Worm (Caenorhabditis elegans) whole organism, L4/young adult: ENCODE results near the gene irld-55.

Experiments
- W03F9.2 ChIP-seq: fragments of 150-350 bp; optimal IDR thresholded peaks from 2 replicates; lab custom pipeline; 2014; ENCODE audit warnings: missing biosample characterization, missing genetic modification characterization
- dao-5 ChIP-seq: sonication (generic microtip); optimal IDR thresholded peaks from 2 replicates; lab custom pipeline; 2016; ENCODE audit warnings: missing genotype, missing genetic modification characterization, moderate library complexity, missing compliant biosample characterization
- him-1 ChIP-seq: sonication (generic microtip); optimal IDR thresholded peaks from 2 replicates; lab custom pipeline; 2016; ENCODE audit warnings: missing genotype, missing genetic modification reagents, missing genetic modification characterization, missing compliant biosample characterization

ce11 chrIV:13988781-13989180 is 31.2 kb upstream of the irld-55 start, which contains the start of gene egl-23:
- TF ChIP-seq him-1 (tag; lab: Kevin White, UChicago) (no peak), W03F9.2 (no peak), dao-5 (no peak)
